Worm (Caenorhabditis elegans) whole organism, late embryonic: ENCODE results near the gene cpg-8.

Experiments used
- T23F11.4 ChIP-seq: fragments of 200-800 bp; sonication (Bioruptor generic); optimal IDR thresholded peaks from 2 replicates; lab custom pipeline; 2018; ENCODE audit warnings: mild to moderate bottlenecking, missing genetic modification characterization, missing compliant biosample characterization
- Y22D7AL.16 ChIP-seq: sonication (generic microtip); optimal IDR thresholded peaks from 2 replicates; lab custom pipeline; 2016; ENCODE audit warnings: missing genetic modification characterization, missing compliant biosample characterization
- ahr-1 ChIP-seq: sonication (generic microtip); optimal IDR thresholded peaks from 2 replicates; lab custom pipeline; 2016; ENCODE audit warnings: missing genetic modification characterization, missing compliant biosample characterization
- ama-1 ChIP-seq: fragments of 150-350 bp; optimal IDR thresholded peaks from 2 replicates; lab custom pipeline; 2014
- ceh-14 ChIP-seq: sonication (generic microtip); optimal IDR thresholded peaks from 2 replicates; lab custom pipeline; 2016; ENCODE audit warnings: missing genotype, missing genetic modification characterization, missing compliant biosample characterization
- ceh-19 ChIP-seq: fragments of 200-800 bp; sonication (Bioruptor generic); optimal IDR thresholded peaks from 2 replicates; lab custom pipeline; 2018; ENCODE audit warnings: mild to moderate bottlenecking, missing genetic modification characterization, missing compliant biosample characterization
- ceh-22 ChIP-seq: sonication (generic microtip); optimal IDR thresholded peaks from 2 replicates; lab custom pipeline; 2017; ENCODE audit warnings: missing biosample characterization, missing genetic modification characterization
- ceh-24 ChIP-seq: sonication (generic microtip); optimal IDR thresholded peaks from 2 replicates; lab custom pipeline; 2016; ENCODE audit warnings: mild to moderate bottlenecking, missing genetic modification characterization, missing compliant biosample characterization
- ceh-31 ChIP-seq: sonication (generic microtip); optimal IDR thresholded peaks from 2 replicates; lab custom pipeline; 2016; ENCODE audit warnings: missing genetic modification characterization, missing compliant biosample characterization
- ceh-45 ChIP-seq: fragments of 200-800 bp; sonication (Bioruptor generic); IDR thresholded peaks from 2 replicates; pipeline ENCODE4 v1.3.6; 2022; ENCODE audit warnings: missing genetic modification reagents, missing genetic modification characterization, missing compliant biosample characterization
- ceh-6 ChIP-seq: fragments of 200-800 bp; sonication (Bioruptor generic); optimal IDR thresholded peaks from 2 replicates; lab custom pipeline; 2018; ENCODE audit warnings: mild to moderate bottlenecking, missing genetic modification characterization, missing compliant biosample characterization
- che-1 ChIP-seq: sonication (generic microtip); optimal IDR thresholded peaks from 2 replicates; lab custom pipeline; 2016; ENCODE audit warnings: mild to moderate bottlenecking, missing genetic modification characterization, missing compliant biosample characterization
- dmd-4 ChIP-seq: sonication (generic microtip); optimal IDR thresholded peaks from 2 replicates; lab custom pipeline; 2016; ENCODE audit warnings: borderline replicate concordance, missing genetic modification characterization, missing compliant biosample characterization
- dve-1 ChIP-seq: sonication (generic microtip); optimal IDR thresholded peaks from 2 replicates; lab custom pipeline; 2017; ENCODE audit warnings: antibody characterized with exemption, mild to moderate bottlenecking, missing genetic modification characterization, missing compliant biosample characterization
- elt-2 ChIP-seq: sonication (generic microtip); optimal IDR thresholded peaks from 2 replicates; lab custom pipeline; 2016; ENCODE audit warnings: missing genetic modification reagents, missing genetic modification characterization, missing compliant biosample characterization
- eyg-1 ChIP-seq: sonication (generic microtip); optimal IDR thresholded peaks from 2 replicates; lab custom pipeline; 2016; ENCODE audit warnings: missing genotype, missing genetic modification characterization, missing compliant biosample characterization
- fkh-10 ChIP-seq: fragments of 150-350 bp; optimal IDR thresholded peaks from 2 replicates; lab custom pipeline; 2014; ENCODE audit warnings: missing biosample characterization, missing genetic modification reagents, missing genetic modification characterization
- hlh-15 ChIP-seq: sonication (generic microtip); optimal IDR thresholded peaks from 2 replicates; lab custom pipeline; 2016; ENCODE audit warnings: missing genetic modification characterization, missing compliant biosample characterization
- hlh-30 ChIP-seq: sonication (generic microtip); optimal IDR thresholded peaks from 2 replicates; lab custom pipeline; 2017; ENCODE audit warnings: antibody characterized with exemption, missing genetic modification characterization, missing compliant biosample characterization; ENCODE audit not compliant: insufficient read depth
- hlh-6 ChIP-seq: sonication (generic microtip); optimal IDR thresholded peaks from 2 replicates; lab custom pipeline; 2016; ENCODE audit warnings: missing genotype, missing genetic modification characterization, missing compliant biosample characterization
- hlh-8 ChIP-seq: sonication (generic microtip); optimal IDR thresholded peaks from 2 replicates; lab custom pipeline; 2016; ENCODE audit warnings: missing genotype, missing genetic modification characterization, missing compliant biosample characterization
- lim-6 ChIP-seq: sonication (generic microtip); optimal IDR thresholded peaks from 2 replicates; lab custom pipeline; 2016; ENCODE audit warnings: missing genetic modification characterization, missing compliant biosample characterization
- madf-2 ChIP-seq: sonication (generic microtip); optimal IDR thresholded peaks from 2 replicates; lab custom pipeline; 2017; ENCODE audit warnings: missing genetic modification characterization, missing compliant biosample characterization
- mec-3 ChIP-seq: sonication (generic microtip); optimal IDR thresholded peaks from 2 replicates; lab custom pipeline; 2016; ENCODE audit warnings: borderline replicate concordance, missing genetic modification characterization, missing compliant biosample characterization
- nfya-1 ChIP-seq: sonication (generic microtip); optimal IDR thresholded peaks from 2 replicates; lab custom pipeline; 2017; ENCODE audit warnings: missing genetic modification characterization, mild to moderate bottlenecking, missing compliant biosample characterization, antibody characterized with exemption, moderate library complexity
- npax-4 ChIP-seq: sonication (generic microtip); optimal IDR thresholded peaks from 2 replicates; lab custom pipeline; 2016; ENCODE audit warnings: missing genetic modification characterization, missing compliant biosample characterization
- odd-2 ChIP-seq: sonication (generic microtip); optimal IDR thresholded peaks from 2 replicates; lab custom pipeline; 2017; ENCODE audit warnings: antibody characterized with exemption, mild to moderate bottlenecking, missing genetic modification characterization, missing compliant biosample characterization
- pag-3 ChIP-seq: sonication (generic microtip); optimal IDR thresholded peaks from 2 replicates; lab custom pipeline; 2016; ENCODE audit warnings: missing compliant biosample characterization, missing genetic modification characterization, borderline replicate concordance
- pha-2 ChIP-seq: sonication (generic microtip); optimal IDR thresholded peaks from 2 replicates; lab custom pipeline; 2017; ENCODE audit warnings: mild to moderate bottlenecking, missing genetic modification characterization, missing compliant biosample characterization
- pqm-1 ChIP-seq: sonication (generic microtip); optimal IDR thresholded peaks from 2 replicates; lab custom pipeline; 2016; ENCODE audit warnings: missing genetic modification characterization, missing compliant biosample characterization
- ref-2 ChIP-seq: sonication (generic microtip); optimal IDR thresholded peaks from 2 replicates; lab custom pipeline; 2016; ENCODE audit warnings: missing genetic modification characterization, missing compliant biosample characterization
- sdc-2 ChIP-seq: sonication (generic microtip); optimal IDR thresholded peaks from 2 replicates; lab custom pipeline; 2016; ENCODE audit warnings: missing genotype, missing genetic modification characterization, missing compliant biosample characterization
- sox-2 ChIP-seq: fragments of 200-800 bp; sonication (Bioruptor generic); IDR thresholded peaks from 2 replicates; pipeline ENCODE4 v1.3.6; 2022; ENCODE audit warnings: missing genetic modification reagents, missing genetic modification characterization, missing compliant biosample characterization
- tbx-2 ChIP-seq: sonication (generic microtip); optimal IDR thresholded peaks from 2 replicates; lab custom pipeline; 2016; ENCODE audit warnings: missing genetic modification characterization, missing compliant biosample characterization
- tbx-7 ChIP-seq: sonication (generic microtip); optimal IDR thresholded peaks from 2 replicates; lab custom pipeline; 2016; ENCODE audit warnings: missing genotype, missing genetic modification characterization, missing compliant biosample characterization
- unc-42 ChIP-seq: sonication (generic microtip); optimal IDR thresholded peaks from 2 replicates; lab custom pipeline; 2016; ENCODE audit warnings: missing genotype, missing genetic modification characterization, missing compliant biosample characterization
- unc-86 ChIP-seq: sonication (generic microtip); optimal IDR thresholded peaks from 2 replicates; lab custom pipeline; 2016; ENCODE audit warnings: missing genetic modification characterization, missing compliant biosample characterization

Gene cpg-8

DNA sequence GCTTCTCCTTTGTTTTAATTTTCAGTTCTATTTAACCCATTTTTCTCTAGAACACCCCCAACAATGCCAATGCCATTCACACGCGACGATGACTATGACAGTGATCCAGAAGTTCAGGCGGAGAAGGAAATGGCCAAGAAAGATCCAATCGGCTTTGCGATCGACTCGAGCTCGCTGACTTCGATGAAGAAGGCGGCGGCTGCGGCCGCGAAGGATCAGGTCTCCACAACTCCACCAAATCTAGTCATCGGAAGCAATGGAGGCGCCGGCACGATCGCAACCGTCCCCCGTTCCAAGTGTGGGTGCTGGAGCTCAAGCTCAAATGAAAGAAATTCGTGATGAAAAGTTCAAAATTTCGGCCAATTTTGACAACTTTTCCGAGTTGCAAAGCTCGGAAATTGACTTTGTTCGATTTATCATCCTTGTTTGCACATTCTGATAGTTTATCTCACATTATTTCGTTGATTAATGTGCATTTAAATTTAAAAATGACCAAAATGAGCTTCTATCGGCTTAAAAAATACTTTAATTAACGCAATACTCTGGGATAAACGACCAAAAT lies 4.2 kb downstream of the cpg-8 start, which contains the start of gene K03B4.2:
Gene K03B4.2, plus strand, starts transcription at position 51 of the 562 bp plus-strand sequence.
- TF ChIP-seq pqm-1 (tag; lab: Kevin White, UChicago) (no peak), pag-3 (no peak), che-1 (tag; lab: Kevin White, UChicago) (no peak), pha-2 (tag; lab: Kevin White, UChicago) (no peak), hlh-6 (no peak), nfya-1 (tag; lab: Kevin White, UChicago) (no peak), eyg-1 (tag; lab: Kevin White, UChicago) (no peak), ceh-19 (no peak), unc-42 (tag; lab: Kevin White, UChicago) (no peak), dmd-4 (tag; lab: Kevin White, UChicago) (no peak), ceh-22 (no peak), lim-6 (tag; lab: Kevin White, UChicago) (no peak), hlh-8 (tag; lab: Kevin White, UChicago) (no peak), Y22D7AL.16 (tag; lab: Kevin White, UChicago) (no peak), ama-1 (no peak), ahr-1 (tag; lab: Kevin White, UChicago) (no peak)

DNA sequence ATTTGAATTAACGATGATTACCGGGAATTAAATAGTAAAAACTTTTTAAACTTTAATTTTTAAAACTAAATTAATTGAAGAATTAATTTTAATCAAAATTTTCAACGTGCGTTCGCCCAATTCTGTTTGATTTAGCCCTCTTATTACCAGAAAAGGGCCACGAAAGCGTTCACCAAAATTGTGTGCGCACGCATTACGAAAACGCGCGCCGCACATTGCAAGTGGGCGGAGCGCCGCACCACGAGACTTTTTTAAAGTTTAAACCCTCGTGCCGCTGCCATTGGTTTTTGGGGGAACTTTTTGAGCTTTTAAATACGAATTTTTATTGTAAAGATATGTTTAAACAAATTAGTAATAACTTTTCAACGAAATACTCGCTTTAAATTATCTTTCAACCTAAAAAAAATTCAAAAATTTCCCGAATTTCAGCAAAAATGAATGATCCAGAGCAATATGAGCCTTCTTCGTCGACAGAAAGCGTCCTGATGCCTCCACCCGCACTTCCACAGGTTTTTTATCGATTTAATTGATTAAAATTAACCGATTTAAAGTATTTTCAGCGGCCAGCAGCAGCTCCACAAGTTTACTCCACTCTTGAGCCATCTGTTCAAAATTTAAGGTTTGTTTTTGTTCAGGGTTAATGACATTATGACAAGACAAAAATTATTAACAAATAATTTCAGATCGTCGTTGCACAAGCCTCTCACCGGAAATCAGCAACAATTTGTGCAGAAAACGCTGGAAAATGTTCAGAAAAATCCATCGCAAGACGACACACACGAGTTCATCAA lies 5.4 kb downstream of the cpg-8 start, which contains the start of gene taf-10:
Gene taf-10, plus strand, starts transcription at position 424 of the 791 bp plus-strand sequence.
- TF ChIP-seq nfya-1 (tag; lab: Kevin White, UChicago) (peak; percentile 33), madf-2 (tag; lab: Kevin White, UChicago) (no peak), hlh-30 (peak; percentile 82), T23F11.4 (GFP tag; lab: Kevin White, UChicago) (no peak)

DNA sequence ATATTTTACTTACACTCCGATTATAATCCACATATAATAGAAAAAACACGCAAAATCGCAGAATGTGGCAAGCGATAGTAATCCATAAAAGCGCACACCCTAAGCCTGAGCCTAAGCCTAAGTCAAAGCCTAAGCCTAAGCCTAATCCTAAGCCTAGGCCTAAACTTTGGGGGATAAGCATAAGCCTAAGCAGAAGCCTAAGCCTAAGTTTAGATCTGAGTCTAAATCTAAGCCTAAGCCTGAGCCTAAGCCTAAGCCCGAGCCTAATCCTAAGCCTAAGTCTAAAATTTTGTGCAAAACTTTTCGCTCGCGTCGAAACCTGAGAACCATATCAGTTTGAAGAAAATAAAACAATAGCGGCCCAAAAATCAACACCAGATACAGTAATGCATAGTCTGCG lies 8.1 kb downstream of the cpg-8 start:
- TF ChIP-seq ceh-45 (GFP tag; lab: Robert Waterston, UW), result no peak
- no peak for TF ChIP-seq elt-2
- no peak for TF ChIP-seq sdc-2 (tag; lab: Kevin White, UChicago)
- peak; percentile 74 for TF ChIP-seq dve-1
- no peak for TF ChIP-seq mec-3 (tag; lab: Kevin White, UChicago)

DNA sequence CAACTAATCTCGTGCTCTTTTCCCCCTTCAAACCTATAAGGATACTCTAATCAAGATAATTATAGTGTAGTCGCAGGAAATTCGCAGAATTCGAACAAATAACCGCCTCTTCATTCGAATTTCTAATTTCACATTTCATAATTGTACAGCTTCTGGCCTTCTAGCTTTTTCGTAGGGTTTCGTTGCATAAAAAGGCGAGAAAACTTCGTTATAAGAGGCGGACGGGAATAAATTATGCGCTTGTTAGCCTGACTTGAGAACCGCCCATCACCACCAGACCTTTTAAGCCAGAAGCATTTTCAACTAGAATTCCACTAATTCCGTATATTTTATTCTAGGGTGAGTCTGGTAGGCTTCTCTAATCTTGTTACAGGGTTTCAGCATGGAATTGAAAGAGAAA lies 10.6 kb downstream of the cpg-8 start, which contains the start of gene K03B4.4:
Gene K03B4.4, plus strand, starts transcription at position 301 of the 400 bp plus-strand sequence.
- TF ChIP-seq ref-2 (tag; lab: Kevin White, UChicago) (no peak), odd-2 (tag; lab: Kevin White, UChicago) (no peak), ahr-1 (tag; lab: Kevin White, UChicago) (no peak), ceh-19 (no peak), pag-3 (no peak), hlh-15 (tag; lab: Kevin White, UChicago) (no peak), unc-86 (no peak), hlh-30 (no peak), mec-3 (tag; lab: Kevin White, UChicago) (no peak), ceh-24 (no peak), fkh-10 (no peak), ceh-6 (no peak), npax-4 (tag; lab: Kevin White, UChicago) (no peak), sox-2 (GFP tag; lab: Robert Waterston, UW) (no peak), ceh-45 (GFP tag; lab: Robert Waterston, UW) (no peak), tbx-7 (tag; lab: Kevin White, UChicago) (no peak), tbx-2 (no peak), eyg-1 (tag; lab: Kevin White, UChicago) (no peak), ceh-14 (tag; lab: Kevin White, UChicago) (no peak), ceh-31 (no peak)
- TF ChIP-seq, all 69 proteins: peak for 0
